Fruit fly (Drosophila melanogaster) whole organism, embryonic: ENCODE measurements around the gene CG44044.

ENCODE experiments used
- CG10979 ChIP-seq: fragments of 200-800 bp; sonication (Bioruptor generic); optimal IDR thresholded peaks from 2 replicates; lab custom pipeline; 2018; ENCODE audit warnings: missing biosample characterization, mild to moderate bottlenecking, missing genetic modification characterization, moderate library complexity
- CG17802 ChIP-seq: fragments of 200-800 bp; sonication (Bioruptor generic); optimal IDR thresholded peaks from 2 replicates; lab custom pipeline; 2018; ENCODE audit warnings: missing biosample characterization, mild to moderate bottlenecking, missing genetic modification characterization, moderate library complexity
- CG2129 ChIP-seq: fragments of 200-800 bp; sonication (Bioruptor generic); IDR thresholded peaks from 2 replicates; pipeline ENCODE4 v1.3.6; 2022; ENCODE audit warnings: missing biosample characterization, missing genetic modification characterization; ENCODE audit not compliant: partially characterized antibody
- br ChIP-seq: fragments of >200 bp; optimal IDR thresholded peaks from 2 replicates; lab custom pipeline; 2017
- crol ChIP-seq: fragments of 200-800 bp; sonication (Bioruptor generic); IDR thresholded peaks from 2 replicates; pipeline ENCODE4 v1.3.6; 2022; ENCODE audit warnings: missing biosample characterization, missing genetic modification characterization
- pan ChIP-seq, 4 experiments: fragments of >200 bp in 3 of 4; fragments of 200-800 bp in 1 of 4; sonication (Bioruptor generic) in 1 of 4; optimal IDR thresholded peaks in 3 of 4; IDR thresholded peaks in 1 of 4; 2 replicates each; pipeline versions ENCODE4 v1.3.6 to Lab custom; 2017 to 2022; ENCODE audit warnings: missing biosample characterization in 2 of 4, missing genetic modification characterization in 2 of 4, mixed read lengths in 1 of 4

DNA sequence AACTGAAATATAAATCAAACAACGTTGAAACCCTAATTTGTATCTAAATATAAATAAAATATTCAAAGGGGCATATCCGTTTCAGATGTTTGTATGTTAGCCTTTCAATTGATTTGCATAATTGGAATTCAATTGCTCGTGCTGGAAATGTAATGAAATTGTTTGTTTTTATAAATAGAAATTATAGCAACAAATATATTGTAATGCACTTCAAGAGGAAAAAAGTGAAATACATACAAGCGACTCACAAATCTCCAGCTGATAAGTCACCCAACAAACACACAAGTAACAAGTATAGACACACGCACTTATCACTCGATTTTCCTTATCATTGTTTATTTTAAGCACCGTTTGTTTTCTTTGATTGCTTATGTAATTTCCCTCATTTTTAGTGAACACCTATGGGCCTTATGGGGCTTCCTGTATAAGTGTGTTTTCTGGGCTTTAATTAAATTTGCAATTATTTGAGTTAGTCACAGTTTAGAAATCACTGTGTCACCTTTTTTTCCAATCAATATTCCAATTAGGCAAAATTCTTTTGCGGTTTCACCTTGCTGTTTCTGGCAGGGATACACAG is 35.9 kb upstream of the CG44044 start:
- TF ChIP-seq crol (no peak), pan (optimal IDR thresholded peaks at IDR 0.05; lab: Kevin White, UChicago) (no peak), pan (GFP tag; optimal IDR thresholded peaks at IDR 0.05 in 1 of 2, IDR thresholded peaks at IDR 0.05 in 1 of 2) (no peak), CG2129 (GFP tag; lab: Robert Waterston, UW) (no peak), br (no peak), CG10979 (tag; lab: Kevin White, UChicago) (no peak), CG17802 (tag; lab: Kevin White, UChicago) (no peak)
